Fruit fly (Drosophila melanogaster) whole organism, embryonic: Measurements from ENCODE around the gene CG4709.
A peak's percentile ranks its signal among the peaks of the same experiment; 100 is the strongest.

Source experiments
- Adf1 ChIP-seq: fragments of 200-800 bp; sonication (Bioruptor generic); IDR thresholded peaks from 2 replicates; pipeline ENCODE4 v1.3.6; 2022; ENCODE audit warnings: missing biosample characterization, missing genetic modification characterization
- Antp ChIP-seq: fragments of 200-800 bp; sonication (Bioruptor generic); optimal IDR thresholded peaks from 3 replicates; lab custom pipeline; 2016; ENCODE audit warnings: missing biosample characterization, missing genetic modification characterization
- Atf6 ChIP-seq: fragments of 200-800 bp; sonication (Bioruptor generic); IDR thresholded peaks from 2 replicates; pipeline ENCODE4 v1.3.6; 2022; ENCODE audit warnings: missing biosample characterization, missing genetic modification characterization
- Awh ChIP-seq: fragments of 200-800 bp; sonication (Bioruptor generic); IDR thresholded peaks from 2 replicates; pipeline ENCODE4, ENCODE4 v1.3.6; 2022; ENCODE audit warnings: missing biosample characterization, missing genetic modification characterization
- CG10543 ChIP-seq: fragments of 200-800 bp; sonication (Bioruptor generic); optimal IDR thresholded peaks from 3 replicates; lab custom pipeline; 2017; ENCODE audit warnings: missing biosample characterization, mild to moderate bottlenecking, missing genetic modification characterization, moderate library complexity
- CG10565 ChIP-seq: fragments of 200-800 bp; sonication (Bioruptor generic); optimal IDR thresholded peaks from 3 replicates; lab custom pipeline; 2016; ENCODE audit warnings: missing biosample characterization, mild to moderate bottlenecking, missing genetic modification characterization
- CG15696 ChIP-seq: fragments of 200-800 bp; sonication (Bioruptor generic); optimal IDR thresholded peaks from 2 replicates; lab custom pipeline; 2019; ENCODE audit warnings: missing biosample characterization, mild to moderate bottlenecking, missing genetic modification characterization, moderate library complexity
- CG32532 ChIP-seq: fragments of 200-800 bp; sonication (Bioruptor generic); IDR thresholded peaks from 2 replicates; pipeline ENCODE4 v1.3.6; 2022; ENCODE audit warnings: missing biosample characterization, missing genetic modification characterization
- CG32767 ChIP-seq: fragments of 200-800 bp; sonication (Bioruptor generic); IDR thresholded peaks from 2 replicates; pipeline ENCODE4 v1.3.6; 2022; ENCODE audit warnings: missing biosample characterization, missing genetic modification characterization
- CG34376 ChIP-seq: fragments of 200-800 bp; sonication (Bioruptor generic); optimal IDR thresholded peaks from 2 replicates; lab custom pipeline; 2018; ENCODE audit warnings: missing biosample characterization, mild to moderate bottlenecking, missing genetic modification characterization
- CG3995 ChIP-seq: fragments of 200-800 bp; sonication (Bioruptor generic); optimal IDR thresholded peaks from 3 replicates; lab custom pipeline; 2016; ENCODE audit warnings: missing biosample characterization, missing genetic modification characterization
- CG4820 ChIP-seq: fragments of 200-800 bp; sonication (Bioruptor generic); optimal IDR thresholded peaks from 3 replicates; lab custom pipeline; 2016; ENCODE audit warnings: missing biosample characterization, missing genetic modification characterization
- CG7928 ChIP-seq: fragments of 200-800 bp; sonication (Bioruptor generic); optimal IDR thresholded peaks from 2 replicates; lab custom pipeline; 2017; ENCODE audit warnings: missing biosample characterization, mild to moderate bottlenecking, missing genetic modification characterization
- CG9215 ChIP-seq: fragments of 200-800 bp; sonication (Bioruptor generic); IDR thresholded peaks from 2 replicates; pipeline ENCODE4 v1.3.6; 2022; ENCODE audit warnings: missing biosample characterization, missing genetic modification characterization
- CG9932 ChIP-seq: fragments of 200-800 bp; sonication (Bioruptor generic); IDR thresholded peaks from 2 replicates; pipeline ENCODE4 v1.3.6; 2022; ENCODE audit warnings: missing biosample characterization, missing genetic modification characterization
- CHES-1-like ChIP-seq: fragments of 200-800 bp; sonication (Bioruptor generic); optimal IDR thresholded peaks from 2 replicates; lab custom pipeline; 2016; ENCODE audit warnings: missing biosample characterization, missing genetic modification characterization
- Doc3 ChIP-seq: fragments of 200-800 bp; sonication (Bioruptor generic); IDR thresholded peaks from 3 replicates; pipeline ENCODE4 v1.3.6; 2022; ENCODE audit warnings: missing biosample characterization, missing genetic modification characterization; ENCODE audit not compliant: partially characterized antibody
- Drgx ChIP-seq: fragments of 200-800 bp; sonication (Bioruptor generic); IDR thresholded peaks from 2 replicates; pipeline ENCODE4 v1.3.6; 2022; ENCODE audit warnings: missing biosample characterization, missing genetic modification characterization
- H2.0 ChIP-seq: fragments of 200-800 bp; sonication (Bioruptor generic); IDR thresholded peaks from 2 replicates; pipeline ENCODE4 v1.3.6; 2022; ENCODE audit warnings: missing biosample characterization, missing genetic modification characterization
- Hey ChIP-seq: fragments of 200-800 bp; sonication (Bioruptor generic); optimal IDR thresholded peaks from 3 replicates; lab custom pipeline; 2018; ENCODE audit warnings: missing biosample characterization, mild to moderate bottlenecking, missing genetic modification characterization
- Jarid2 ChIP-seq: fragments of 200-800 bp; sonication (Bioruptor generic); optimal IDR thresholded peaks from 3 replicates; lab custom pipeline; 2017; ENCODE audit warnings: mild to moderate bottlenecking, missing biosample characterization, missing genetic modification reagents, missing genetic modification characterization
- Mrtf ChIP-seq: fragments of 200-800 bp; sonication (Bioruptor generic); IDR thresholded peaks from 3 replicates; pipeline ENCODE4 v1.3.6; 2022; ENCODE audit warnings: missing biosample characterization, missing genetic modification characterization
- NFAT ChIP-seq: fragments of 200-800 bp; sonication (Bioruptor generic); IDR thresholded peaks from 2 replicates; pipeline ENCODE4 v1.3.6; 2022; ENCODE audit warnings: missing biosample characterization, missing genetic modification characterization
- Optix ChIP-seq: fragments of 200-800 bp; sonication (Bioruptor generic); IDR thresholded peaks from 3 replicates; pipeline ENCODE4 v1.3.6; 2022; ENCODE audit warnings: missing biosample characterization, missing genetic modification characterization
- PHDP ChIP-seq: fragments of 200-800 bp; sonication (Bioruptor generic); optimal IDR thresholded peaks from 3 replicates; lab custom pipeline; 2018; ENCODE audit warnings: missing biosample characterization, mild to moderate bottlenecking, missing genetic modification characterization, moderate library complexity
- Ptx1 ChIP-seq: fragments of 200-800 bp; sonication (Bioruptor generic); IDR thresholded peaks from 2 replicates; pipeline ENCODE4 v1.3.6; 2022; ENCODE audit warnings: missing biosample characterization, missing genetic modification characterization
- Rfx ChIP-seq: fragments of 200-800 bp; sonication (Bioruptor generic); IDR thresholded peaks from 2 replicates; pipeline ENCODE4 v1.3.6; 2022; ENCODE audit warnings: missing biosample characterization, missing genetic modification characterization
- Trl ChIP-seq, 3 experiments: fragments of >200 bp in 2 of 3; fragments of 200-800 bp in 1 of 3; sonication (Bioruptor generic) in 1 of 3; optimal IDR thresholded peaks; 2 replicates in 1 of 3; 3 replicates in 2 of 3; lab custom pipeline; 2016 to 2017; ENCODE audit warnings: missing biosample characterization in 1 of 3, missing genetic modification characterization in 1 of 3
- YL-1 ChIP-seq: fragments of 200-800 bp; sonication (Bioruptor generic); optimal IDR thresholded peaks from 3 replicates; lab custom pipeline; 2017; ENCODE audit warnings: missing biosample characterization, mild to moderate bottlenecking, missing genetic modification characterization
- br ChIP-seq: fragments of >200 bp; optimal IDR thresholded peaks from 2 replicates; lab custom pipeline; 2017
- cad ChIP-seq: fragments of >200 bp; optimal IDR thresholded peaks from 2 replicates; lab custom pipeline; 2017; ENCODE audit warnings: missing biosample characterization, missing genetic modification characterization
- caup ChIP-seq: fragments of 200-800 bp; sonication (Bioruptor generic); optimal IDR thresholded peaks from 3 replicates; lab custom pipeline; 2017; ENCODE audit warnings: missing biosample characterization, mild to moderate bottlenecking, missing genetic modification characterization, moderate library complexity; ENCODE audit not compliant: severe bottlenecking
- chinmo ChIP-seq: fragments of 200-800 bp; sonication (Bioruptor generic); IDR thresholded peaks from 4 replicates; pipeline ENCODE4 v1.3.6; 2022; ENCODE audit warnings: missing biosample characterization, missing genetic modification characterization; ENCODE audit not compliant: partially characterized antibody
- ci ChIP-seq: fragments of 200-800 bp; sonication (Bioruptor generic); IDR thresholded peaks from 3 replicates; pipeline ENCODE4 v1.3.6; 2022; ENCODE audit warnings: missing biosample characterization, missing genetic modification characterization
- crc ChIP-seq: fragments of 200-800 bp; sonication (Bioruptor generic); optimal IDR thresholded peaks from 2 replicates; lab custom pipeline; 2016; ENCODE audit warnings: missing biosample characterization, missing genetic modification characterization
- ftz-f1 ChIP-seq: fragments of 200-800 bp; sonication (Bioruptor generic); optimal IDR thresholded peaks from 2 replicates; lab custom pipeline; 2016; ENCODE audit warnings: missing biosample characterization, missing genetic modification characterization
- lab ChIP-seq: fragments of 200-800 bp; sonication (Bioruptor generic); optimal IDR thresholded peaks from 3 replicates; lab custom pipeline; 2017; ENCODE audit warnings: missing biosample characterization, missing genetic modification characterization, mild to moderate bottlenecking, moderate library complexity, missing genetic modification reagents
- lbe ChIP-seq: fragments of 200-800 bp; sonication (Bioruptor generic); optimal IDR thresholded peaks from 2 replicates; lab custom pipeline; 2016; ENCODE audit warnings: missing biosample characterization, mild to moderate bottlenecking, missing genetic modification characterization
- nmo ChIP-seq: fragments of 200-800 bp; sonication (Bioruptor generic); optimal IDR thresholded peaks from 2 replicates; lab custom pipeline; 2018; ENCODE audit warnings: missing biosample characterization, mild to moderate bottlenecking, missing genetic modification characterization, moderate library complexity
- nom ChIP-seq: fragments of 200-800 bp; sonication (Bioruptor generic); optimal IDR thresholded peaks from 2 replicates; lab custom pipeline; 2017; ENCODE audit warnings: missing biosample characterization, missing genetic modification characterization, mild to moderate bottlenecking, moderate library complexity, missing genetic modification reagents
- pb ChIP-seq: fragments of 200-800 bp; sonication (Bioruptor generic); optimal IDR thresholded peaks from 3 replicates; lab custom pipeline; 2016; ENCODE audit warnings: missing biosample characterization, missing genetic modification characterization
- rib ChIP-seq: fragments of 200-800 bp; sonication (Bioruptor generic); IDR thresholded peaks from 2 replicates; pipeline ENCODE4 v1.3.6; 2022; ENCODE audit warnings: missing biosample characterization, missing genetic modification characterization
- sens ChIP-seq: fragments of 200-800 bp; sonication (Bioruptor generic); peaks from one replicate; lab custom pipeline; 2016; ENCODE audit warnings: missing biosample characterization, missing genetic modification characterization
- sr ChIP-seq: fragments of 200-800 bp; sonication (Bioruptor generic); IDR thresholded peaks from 3 replicates; pipeline ENCODE4 v1.3.6; 2022; ENCODE audit warnings: missing biosample characterization, missing genetic modification characterization
- sug ChIP-seq: fragments of 200-800 bp; optimal IDR thresholded peaks from 2 replicates; lab custom pipeline; 2019; ENCODE audit warnings: missing biosample characterization, mild to moderate bottlenecking, missing genetic modification characterization, moderate library complexity
- unc-4 ChIP-seq: fragments of 200-800 bp; sonication (Bioruptor generic); IDR thresholded peaks from 2 replicates; pipeline ENCODE4 v1.3.6; 2022; ENCODE audit warnings: missing biosample characterization, missing genetic modification characterization; ENCODE audit not compliant: partially characterized antibody
- usp ChIP-seq: fragments of >200 bp; optimal IDR thresholded peaks from 2 replicates; lab custom pipeline; 2017; ENCODE audit warnings: missing biosample characterization, missing genetic modification characterization

The CG4709 gene

DNA sequence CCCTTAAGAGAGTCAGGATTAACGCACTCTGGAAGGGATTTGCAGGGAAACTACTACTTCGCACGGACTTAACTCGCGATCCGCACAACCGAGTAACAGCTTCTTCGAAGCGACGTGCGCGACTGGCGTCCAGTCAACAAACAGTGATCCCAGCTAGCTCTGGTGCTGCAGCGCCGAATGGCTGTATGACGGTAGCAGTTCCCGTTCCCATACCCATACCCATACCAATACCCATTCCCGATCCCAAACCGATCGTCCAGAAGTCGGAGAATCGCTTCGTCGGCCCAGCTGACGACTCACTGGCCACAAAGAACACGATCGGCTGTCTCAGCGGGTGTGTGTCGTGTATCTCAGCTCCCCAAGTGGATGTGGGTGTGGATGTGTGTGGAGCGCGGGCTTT is 6.9 kb upstream of the CG4709 start, which contains the start of gene CG5853 (continued):
- TF ChIP-seq YL-1: no peak
- no peak for TF ChIP-seq CG15696 (tag; lab: Kevin White, UChicago)
- no peak for TF ChIP-seq nmo (GFP tag; lab: Kevin White, UChicago)
- TF ChIP-seq CHES-1-like (GFP tag; lab: Kevin White, UChicago): no peak
- peak; percentile 62 for TF ChIP-seq ci (GFP tag; lab: Robert Waterston, UW)
- TF ChIP-seq Ptx1 (GFP tag; lab: Robert Waterston, UW): no peak
- TF ChIP-seq CG4820 (GFP tag; lab: Kevin White, UChicago): no peak
- TF ChIP-seq H2.0: no peak
- TF ChIP-seq CG7928 (GFP tag; lab: Kevin White, UChicago): no peak
- no peak for TF ChIP-seq Awh (GFP tag; lab: Robert Waterston, UW)
- TF ChIP-seq Doc3 (GFP tag; lab: Robert Waterston, UW): no peak
- TF ChIP-seq Mrtf (GFP tag; lab: Robert Waterston, UW): 0 out of 3 replicates have a peak, but pooled peaks have one; percentile 11
- peak; percentile 52 for TF ChIP-seq Rfx (GFP tag; lab: Robert Waterston, UW)
- TF ChIP-seq sug: peak; percentile 76
- peak; percentile 49 for TF ChIP-seq lbe (GFP tag; lab: Kevin White, UChicago)
- TF ChIP-seq CG32532: peak; percentile 52; the same call in 1 of the 2 replicates
- TF ChIP-seq CG34376: peak; percentile 63
- peak; percentile 74 for TF ChIP-seq nom
- 0 out of 2 replicates have a peak, but pooled peaks have one; percentile 45 for TF ChIP-seq rib (GFP tag; lab: Robert Waterston, UW)
- TF ChIP-seq CG10565 (GFP tag; lab: Kevin White, UChicago): no peak
- peak; percentile 35 for TF ChIP-seq ftz-f1 (GFP tag; lab: Kevin White, UChicago)
- TF ChIP-seq cad (GFP tag; lab: Kevin White, UChicago): no peak
- TF ChIP-seq Drgx (GFP tag; lab: Robert Waterston, UW): peak; percentile 36
- TF ChIP-seq CG9215 (GFP tag; lab: Robert Waterston, UW): no peak
- TF ChIP-seq Antp (GFP tag; lab: Kevin White, UChicago): no peak
- peak; percentile 70 for TF ChIP-seq lab (GFP tag; lab: Kevin White, UChicago)
- TF ChIP-seq crc: no peak
- TF ChIP-seq unc-4 (GFP tag; lab: Robert Waterston, UW): no peak
- peak; percentile 31 for TF ChIP-seq sens (GFP tag; lab: Kevin White, UChicago)
- peak; percentile 36 for TF ChIP-seq caup
- TF ChIP-seq CG10543 (GFP tag; lab: Kevin White, UChicago): peak; percentile 78
- no peak for TF ChIP-seq usp (GFP tag; lab: Kevin White, UChicago)
- TF ChIP-seq CG3995: peak; percentile 85
- TF ChIP-seq chinmo (GFP tag; lab: Robert Waterston, UW): peak; percentile 87; the same call in 3 of the 4 replicates
- 0 out of 2 replicates have a peak, but pooled peaks have one; percentile 20 for TF ChIP-seq CG9932 (GFP tag; lab: Robert Waterston, UW)
- peak; percentile 34; the same call in 1 of the 2 replicates for TF ChIP-seq Adf1 (GFP tag; lab: Robert Waterston, UW)
- no peak for TF ChIP-seq Trl (optimal IDR thresholded peaks at IDR 0.05; lab: Kevin White, UChicago)
- no peak for TF ChIP-seq Trl (GFP tag; optimal IDR thresholded peaks at IDR 0.05; lab: Kevin White, UChicago)
- peak; percentile 4 for TF ChIP-seq PHDP
- peak; percentile 1 for TF ChIP-seq pb
- TF ChIP-seq Atf6 (GFP tag; lab: Robert Waterston, UW): peak; percentile 28; the same call in 1 of the 2 replicates
- TF ChIP-seq Jarid2: peak; percentile 40
- TF ChIP-seq CG32767 (GFP tag; lab: Robert Waterston, UW): no peak
- peak; percentile 66 for TF ChIP-seq Hey (tag; lab: Kevin White, UChicago)
- TF ChIP-seq Optix (GFP tag; lab: Robert Waterston, UW): 0 out of 3 replicates have a peak, but pooled peaks have one; percentile 35
- no peak for TF ChIP-seq br (lab: Kevin White, UChicago)
- TF ChIP-seq NFAT (GFP tag; lab: Robert Waterston, UW): 0 out of 2 replicates have a peak, but pooled peaks have one; percentile 32
- peak; percentile 32; the same call in 1 of the 3 replicates for TF ChIP-seq sr (GFP tag; lab: Robert Waterston, UW)
